Fruit fly (Drosophila melanogaster): ENCODE measurements around the gene Lip1.
A peak's percentile ranks its signal among the peaks of the same experiment; 100 is the strongest.

Gene Lip1

dm6 chr2L:10732343-10732808 lies 31.0 kb upstream of the Lip1 start, which contains the start of the genes EMC3 and Dpy-30L1 (continued):
- TF ChIP-seq CG11093 (GFP tag; IDR thresholded peaks at IDR 0.05) (no peak), Mes4 (GFP tag; optimal IDR thresholded peaks at IDR 0.05) (no peak)

DNA sequence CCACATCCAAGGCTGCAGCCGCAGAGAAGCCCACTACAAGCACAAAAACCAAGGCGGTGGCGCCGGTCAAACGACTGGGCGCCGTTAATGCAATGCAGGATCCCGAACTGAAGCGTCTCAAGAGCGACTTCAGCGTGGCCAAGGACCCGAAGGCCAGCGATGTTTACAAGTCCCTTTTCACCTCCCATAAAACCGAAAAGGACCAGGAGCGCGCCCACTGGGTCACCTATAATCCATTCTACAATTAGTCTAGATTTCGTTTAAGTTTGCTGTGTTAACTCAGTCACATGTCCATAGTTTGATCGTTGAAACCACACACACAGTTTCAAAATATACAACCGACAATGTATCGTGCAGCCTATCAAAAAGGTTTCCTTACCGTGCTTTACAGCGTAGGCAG lies 28.6 kb upstream of the Lip1 start, which contains the start of gene CG17118:
Gene CG17118, plus strand, starts transcription at position 301 of the 400 bp plus-strand sequence.
- TF ChIP-seq NFAT (GFP tag; IDR thresholded peaks at IDR 0.05), result no peak
- no peak for TF ChIP-seq onecut (GFP tag; IDR thresholded peaks at IDR 0.05)
- no peak for TF ChIP-seq Fer3 (tag; optimal IDR thresholded peaks at IDR 0.05)
- no peak for TF ChIP-seq lov (optimal IDR thresholded peaks at IDR 0.05)
- no peak for TF ChIP-seq lov (GFP tag; IDR thresholded peaks at IDR 0.05)
- TF ChIP-seq BtbVII (GFP tag; optimal IDR thresholded peaks at IDR 0.05), result no peak
- no peak for TF ChIP-seq CG10654 (GFP tag; optimal IDR thresholded peaks at IDR 0.05)
- no peak for TF ChIP-seq zen2 (GFP tag; IDR thresholded peaks at IDR 0.05; ENCODE audit: partially characterized antibody)
- TF ChIP-seq gro (GFP tag; optimal IDR thresholded peaks at IDR 0.05), result no peak
- no peak for TF ChIP-seq CG16813 (GFP tag; IDR thresholded peaks at IDR 0.05; ENCODE audit: partially characterized antibody)
- TF ChIP-seq CG2129 (GFP tag; IDR thresholded peaks at IDR 0.05; ENCODE audit: partially characterized antibody), result no peak
- no peak for TF ChIP-seq PHDP (tag; optimal IDR thresholded peaks at IDR 0.05)
- no peak for TF ChIP-seq ranshi (GFP tag; IDR thresholded peaks at IDR 0.05)
- no peak for TF ChIP-seq CG10462 (GFP tag; optimal IDR thresholded peaks at IDR 0.05)
- TF ChIP-seq kay (GFP tag; optimal IDR thresholded peaks at IDR 0.05), result no peak
- no peak for TF ChIP-seq CG10979 (tag; optimal IDR thresholded peaks at IDR 0.05)
- no peak for TF ChIP-seq Oaz (GFP tag; IDR thresholded peaks at IDR 0.05)
- no peak for TF ChIP-seq yki (optimal IDR thresholded peaks at IDR 0.05)
- no peak for TF ChIP-seq Mrtf (GFP tag; IDR thresholded peaks at IDR 0.05)
- no peak for TF ChIP-seq knrl (GFP tag; IDR thresholded peaks at IDR 0.05; ENCODE audit: partially characterized antibody)
- TF ChIP-seq wek (GFP tag; optimal IDR thresholded peaks at IDR 0.05), result no peak

dm6 chr2L:10728751-10729150 lies 27.4 kb upstream of the Lip1 start, which contains the start of gene CG6443:
TSS of gene CG6443 (plus strand) at chr2L:10728978.
- TF ChIP-seq CG2116 (GFP tag; optimal IDR thresholded peaks at IDR 0.05) (peak; percentile 73), CG8944 (GFP tag; optimal IDR thresholded peaks at IDR 0.05) (no peak), Hr51 (GFP tag; optimal IDR thresholded peaks at IDR 0.05) (no peak), CG7556 (GFP tag; optimal IDR thresholded peaks at IDR 0.05) (no peak), CG6689 (GFP tag; IDR thresholded peaks at IDR 0.05) (no peak), Rx (GFP tag; IDR thresholded peaks at IDR 0.05) (no peak), kni (GFP tag; optimal IDR thresholded peaks at IDR 0.05) (no peak), kay (GFP tag; optimal IDR thresholded peaks at IDR 0.05) (no peak), CG1024 (GFP tag; IDR thresholded peaks at IDR 0.05) (no peak), CG12659 (GFP tag; optimal IDR thresholded peaks at IDR 0.05) (peak; percentile 56), CG9797 (GFP tag; optimal IDR thresholded peaks at IDR 0.05) (no peak), Eip74EF (GFP tag; optimal IDR thresholded peaks at IDR 0.05) (no peak), bsh (GFP tag; optimal IDR thresholded peaks at IDR 0.05) (no peak), CG1603 (tag; optimal IDR thresholded peaks at IDR 0.05) (peak; percentile 27), oc (tag; optimal IDR thresholded peaks at IDR 0.05) (no peak), C15 (GFP tag; IDR thresholded peaks at IDR 0.05) (no peak), YL-1 (GFP tag; optimal IDR thresholded peaks at IDR 0.05) (peak; percentile 3), CG6272 (GFP tag; IDR thresholded peaks at IDR 0.05) (no peak), luna (GFP tag; optimal IDR thresholded peaks at IDR 0.05) (no peak), zfh2 (GFP tag; optimal IDR thresholded peaks at IDR 0.05) (no peak), CG17328 (GFP tag; IDR thresholded peaks at IDR 0.05) (no peak), ftz-f1 (GFP tag; optimal IDR thresholded peaks at IDR 0.05) (no peak), Lpt (GFP tag; optimal IDR thresholded peaks at IDR 0.05) (no peak), CG34224 (GFP tag; IDR thresholded peaks at IDR 0.05; ENCODE audit: partially characterized antibody) (peak; percentile 87), vnd (GFP tag; IDR thresholded peaks at IDR 0.05; ENCODE audit: partially characterized antibody) (peak; percentile 58; the same call in 1 of the 3 replicates), CG14860 (GFP tag; IDR thresholded peaks at IDR 0.05; ENCODE audit: partially characterized antibody) (peak; percentile 67), Dp (GFP tag; optimal IDR thresholded peaks at IDR 0.05) (peak; percentile 86)
